Worm (Caenorhabditis elegans): Measurements from ENCODE around the gene srj-15.

- TF ChIP-seq nfya-1 (tag; optimal IDR thresholded peaks at IDR 0.05; ENCODE audit: insufficient read depth), result no peak
- no peak for TF ChIP-seq ama-1 (optimal IDR thresholded peaks at IDR 0.05)
- no peak for TF ChIP-seq elt-3 (tag; optimal IDR thresholded peaks at IDR 0.05)
Measured at ce11 chrV:1969228-1969627, 4.5 kb upstream of the srj-15 start, which contains the start of gene acs-3.

Measured in whole organism, L3 larva.